Worm (Caenorhabditis elegans) whole organism, L1 larva: Measurements from ENCODE around the gene K02E11.6.

Experiments used
- C04F5.9 ChIP-seq: sonication (generic microtip); optimal IDR thresholded peaks from 2 replicates; lab custom pipeline; 2016; ENCODE audit warnings: missing genetic modification characterization, missing compliant biosample characterization
- C34B4.2 ChIP-seq: sonication (generic microtip); optimal IDR thresholded peaks from 2 replicates; lab custom pipeline; 2017; ENCODE audit warnings: mild to moderate bottlenecking, missing genetic modification characterization, missing compliant biosample characterization
- aha-1 ChIP-seq: fragments of 150-350 bp; optimal IDR thresholded peaks from 2 replicates; lab custom pipeline; 2014; ENCODE audit warnings: missing biosample characterization, missing genetic modification characterization
- blmp-1 ChIP-seq: fragments of 150-350 bp; optimal IDR thresholded peaks from 2 replicates; lab custom pipeline; 2014; ENCODE audit warnings: missing biosample characterization, missing genetic modification characterization
- ceh-63 ChIP-seq: fragments of 200-800 bp; sonication (Bioruptor generic); optimal IDR thresholded peaks from 2 replicates; lab custom pipeline; 2018; ENCODE audit warnings: mild to moderate bottlenecking, missing genetic modification characterization, missing compliant biosample characterization
- ceh-82 ChIP-seq, 3 experiments: fragments of 150-350 bp in 1 of 3; sonication (generic microtip) in 2 of 3; optimal IDR thresholded peaks; 2 replicates each; lab custom pipeline; 2014 to 2017; ENCODE audit warnings: missing biosample characterization in 3 of 3, missing genetic modification characterization in 3 of 3
- ceh-90 ChIP-seq: sonication (generic microtip); optimal IDR thresholded peaks from 2 replicates; lab custom pipeline; 2016; ENCODE audit warnings: missing genetic modification characterization, missing compliant biosample characterization
- efl-1 ChIP-seq, 4 experiments: fragments of 150-350 bp; optimal IDR thresholded peaks in 3 of 4; peaks in 1 of 4; 1 replicate in 1 of 4; 2 replicates in 3 of 4; lab custom pipeline; 2014; ENCODE audit warnings: missing biosample characterization in 2 of 4, missing genetic modification characterization in 2 of 4, missing genetic modification reagents in 2 of 4
- efl-3 ChIP-seq: fragments of 200-800 bp; sonication (Bioruptor generic); optimal IDR thresholded peaks from 2 replicates; lab custom pipeline; 2018; ENCODE audit warnings: mild to moderate bottlenecking, missing genetic modification characterization, missing compliant biosample characterization
- egl-13 ChIP-seq: sonication (generic microtip); optimal IDR thresholded peaks from 2 replicates; lab custom pipeline; 2016; ENCODE audit warnings: missing genotype, missing genetic modification reagents, missing genetic modification characterization, missing compliant biosample characterization
- elt-2 ChIP-seq: sonication (generic microtip); optimal IDR thresholded peaks from 2 replicates; lab custom pipeline; 2016; ENCODE audit warnings: missing genetic modification characterization, mild to moderate bottlenecking, inconsistent platforms, missing compliant biosample characterization, missing genetic modification reagents
- elt-3 ChIP-seq, 6 experiments: fragments of 150-350 bp in 1 of 6; sonication (generic microtip); optimal IDR thresholded peaks; 2 replicates each; lab custom pipeline; 2017 to 2018; ENCODE audit warnings: missing biosample characterization in 6 of 6, missing genetic modification characterization in 6 of 6, inconsistent platforms in 1 of 6
- ets-5 ChIP-seq: fragments of 200-800 bp; sonication (Bioruptor generic); IDR thresholded peaks from 2 replicates; pipeline ENCODE4 v1.3.6; 2022; ENCODE audit warnings: missing genetic modification characterization, missing compliant biosample characterization
- fkh-10 ChIP-seq: sonication (generic microtip); optimal IDR thresholded peaks from 2 replicates; lab custom pipeline; 2017; ENCODE audit warnings: missing biosample characterization, missing genetic modification reagents, missing genetic modification characterization
- hlh-17 ChIP-seq: fragments of 200-800 bp; sonication (Bioruptor generic); optimal IDR thresholded peaks from 2 replicates; lab custom pipeline; 2018; ENCODE audit warnings: missing genetic modification characterization, mild to moderate bottlenecking, missing compliant biosample characterization, moderate library complexity, borderline replicate concordance
- hlh-4 ChIP-seq: sonication (generic microtip); optimal IDR thresholded peaks from 2 replicates; lab custom pipeline; 2016; ENCODE audit warnings: mild to moderate bottlenecking, missing genetic modification characterization, missing compliant biosample characterization
- irx-1 ChIP-seq: sonication (generic microtip); optimal IDR thresholded peaks from 2 replicates; lab custom pipeline; 2016; ENCODE audit warnings: missing genetic modification characterization, missing compliant biosample characterization
- jun-1 ChIP-seq: fragments of 150-350 bp; optimal IDR thresholded peaks from 2 replicates; lab custom pipeline; 2014; ENCODE audit warnings: missing biosample characterization, missing genetic modification reagents, missing genetic modification characterization
- lin-13 ChIP-seq: fragments of 150-350 bp; optimal IDR thresholded peaks from 2 replicates; lab custom pipeline; 2014; ENCODE audit warnings: missing biosample characterization, missing genetic modification reagents, missing genetic modification characterization
- mdl-1 ChIP-seq, 2 experiments: fragments of 150-350 bp; optimal IDR thresholded peaks; 2 replicates each; lab custom pipeline; 2014 to 2017; ENCODE audit warnings: missing biosample characterization in 2 of 2, missing genetic modification characterization in 2 of 2, inconsistent platforms in 1 of 2
- mep-1 ChIP-seq: fragments of 150-350 bp; optimal IDR thresholded peaks from 2 replicates; lab custom pipeline; 2014; ENCODE audit warnings: missing biosample characterization, missing genetic modification characterization
- nhr-237 ChIP-seq: fragments of 150-350 bp; optimal IDR thresholded peaks from 2 replicates; lab custom pipeline; 2014; ENCODE audit warnings: missing biosample characterization, missing genetic modification characterization
- nhr-28 ChIP-seq: fragments of 150-350 bp; optimal IDR thresholded peaks from 2 replicates; lab custom pipeline; 2014; ENCODE audit warnings: missing biosample characterization, missing genetic modification characterization
- nhr-71 ChIP-seq: sonication (generic microtip); optimal IDR thresholded peaks from 2 replicates; lab custom pipeline; 2016; ENCODE audit warnings: mild to moderate bottlenecking, missing genetic modification characterization, moderate library complexity, missing compliant biosample characterization
- nhr-85 ChIP-seq: sonication (generic microtip); peaks from one replicate; lab custom pipeline; 2016; ENCODE audit warnings: missing genetic modification characterization, inconsistent platforms, missing compliant biosample characterization
- pag-3 ChIP-seq: sonication (generic microtip); optimal IDR thresholded peaks from 2 replicates; lab custom pipeline; 2017; ENCODE audit warnings: missing genetic modification characterization, mild to moderate bottlenecking, missing compliant biosample characterization, antibody characterized with exemption, borderline replicate concordance; ENCODE audit not compliant: insufficient read depth
- skn-1 ChIP-seq: fragments of 150-350 bp; optimal IDR thresholded peaks from 2 replicates; lab custom pipeline; 2014; ENCODE audit warnings: missing biosample characterization, missing genetic modification characterization
- snpc-4 ChIP-seq: fragments of 150-350 bp; optimal IDR thresholded peaks from 2 replicates; lab custom pipeline; 2014; ENCODE audit warnings: missing biosample characterization, missing genetic modification characterization
- tbx-2 ChIP-seq: sonication (generic microtip); optimal IDR thresholded peaks from 2 replicates; lab custom pipeline; 2016; ENCODE audit warnings: missing genetic modification characterization, missing compliant biosample characterization
- unc-130 ChIP-seq: fragments of 150-350 bp; optimal IDR thresholded peaks from 2 replicates; lab custom pipeline; 2017; ENCODE audit warnings: missing biosample characterization, missing genetic modification characterization, inconsistent platforms
- unc-30 ChIP-seq: sonication (generic microtip); optimal IDR thresholded peaks from 2 replicates; lab custom pipeline; 2017; ENCODE audit warnings: missing biosample characterization, missing genetic modification characterization
- unc-86 ChIP-seq: sonication (generic microtip); optimal IDR thresholded peaks from 2 replicates; lab custom pipeline; 2016; ENCODE audit warnings: missing genetic modification characterization, missing compliant biosample characterization
- unc-98 ChIP-seq: fragments of 200-800 bp; sonication (Bioruptor generic); IDR thresholded peaks from 2 replicates; pipeline ENCODE4 v1.3.6; 2022; ENCODE audit warnings: missing genetic modification characterization, missing compliant biosample characterization

The K02E11.6 gene

DNA sequence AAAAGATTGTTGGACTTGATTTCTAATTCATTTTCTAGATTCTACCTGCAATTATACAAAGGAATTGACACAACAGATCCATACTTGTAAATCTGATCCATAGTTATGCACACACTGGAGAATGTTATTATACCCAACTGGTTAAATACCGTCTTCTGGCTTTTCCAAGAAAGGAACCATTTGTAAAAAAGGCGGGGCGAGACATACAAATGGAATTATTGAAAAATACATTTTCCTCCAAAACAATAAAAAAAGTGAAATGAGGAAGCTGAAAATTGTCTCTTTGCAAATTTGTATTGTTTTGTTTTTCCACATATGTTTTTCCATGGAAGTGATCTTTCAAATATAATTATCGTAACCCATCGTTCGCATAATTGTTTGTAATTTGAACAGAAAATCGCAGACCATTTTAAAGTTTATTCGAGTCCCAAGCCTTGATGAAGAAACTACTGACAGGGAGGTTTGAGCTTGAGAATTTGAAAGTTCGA is 33.7 kb downstream of the K02E11.6 start, which contains the start of the genes srt-74 and F40G12.9:
Gene srt-74, minus strand, starts transcription at position 101 of the 488 bp plus-strand sequence.
Gene F40G12.9, plus strand, starts transcription at position 438 of the 488 bp plus-strand sequence.
- no peak for TF ChIP-seq elt-2 (tag; lab: Kevin White, UChicago)
- TF ChIP-seq nhr-71 (tag; lab: Kevin White, UChicago), result no peak
- no peak for TF ChIP-seq pag-3 (tag; lab: Kevin White, UChicago)
- TF ChIP-seq skn-1 (tag; lab: Kevin White, UChicago), result no peak
- no peak for TF ChIP-seq unc-130 (tag; lab: Kevin White, UChicago)
- TF ChIP-seq unc-30 (tag; lab: Kevin White, UChicago), result no peak
- TF ChIP-seq elt-3 (tag; optimal IDR thresholded peaks at IDR 0.05; lab: Kevin White, UChicago), result no peak
- TF ChIP-seq mep-1, result no peak
- no peak for TF ChIP-seq ceh-63 (GFP tag; lab: Kevin White, UChicago)
- no peak for TF ChIP-seq aha-1 (tag; lab: Kevin White, UChicago)

DNA sequence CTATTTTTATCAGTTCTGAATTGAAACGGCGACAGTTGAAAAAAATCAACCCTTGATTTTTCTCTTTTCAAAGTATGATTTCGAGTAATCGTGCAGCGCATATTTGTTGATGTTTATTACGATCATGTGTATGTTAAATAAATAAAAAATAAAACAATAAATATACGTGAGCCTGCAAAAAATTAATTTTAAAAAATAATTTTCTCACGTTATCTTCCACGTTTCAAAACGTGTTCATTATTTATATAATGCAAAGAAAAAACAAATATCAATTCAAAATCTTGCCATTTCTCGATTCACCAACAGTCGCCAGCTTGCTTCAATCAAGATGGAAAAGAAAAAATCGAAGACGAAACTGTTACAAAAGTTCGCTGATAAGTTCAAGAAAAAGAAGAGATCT is 34.6 kb downstream of the K02E11.6 start, which contains the start of gene F40G12.10:
Gene F40G12.10, plus strand, starts transcription at position 301 of the 400 bp plus-strand sequence.
- TF ChIP-seq nhr-28 (tag; lab: Kevin White, UChicago) (no peak), efl-1 (optimal IDR thresholded peaks at IDR 0.05; lab: Kevin White, UChicago) (no peak), efl-1 (GFP tag; optimal IDR thresholded peaks at IDR 0.05 in 1 of 2; lab: Kevin White, UChicago) (no peak), ceh-82 (tag; optimal IDR thresholded peaks at IDR 0.05; lab: Kevin White, UChicago) (no peak)

DNA sequence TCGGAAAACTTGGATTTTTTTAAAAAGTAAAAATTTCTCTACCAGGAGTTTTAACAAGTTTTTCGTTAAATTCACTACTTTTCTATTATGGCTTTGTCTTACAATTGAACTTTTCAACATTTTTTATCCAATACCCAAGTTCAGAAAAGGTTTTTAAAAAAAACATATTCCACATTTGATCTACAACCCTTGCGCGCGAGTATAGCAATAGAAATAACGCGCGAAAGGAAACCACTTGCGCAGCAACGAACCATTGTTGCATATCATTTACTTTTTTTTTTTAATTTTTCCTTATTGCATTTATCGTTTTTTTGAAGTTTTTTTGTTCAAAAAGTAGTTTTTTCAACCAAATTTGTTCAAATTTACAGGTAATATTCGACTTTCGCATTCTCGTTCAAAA is 37.2 kb downstream of the K02E11.6 start, which contains the start of gene F40G12.11:
Gene F40G12.11, plus strand, starts transcription at position 369 of the 400 bp plus-strand sequence.
- TF ChIP-seq ceh-90 (tag; lab: Kevin White, UChicago) (no peak), irx-1 (tag; lab: Kevin White, UChicago) (no peak), lin-13 (GFP tag; lab: Kevin White, UChicago) (no peak), hlh-17 (GFP tag; lab: Kevin White, UChicago) (no peak), C34B4.2 (no peak), efl-3 (GFP tag; lab: Kevin White, UChicago) (no peak), unc-98 (GFP tag; lab: Robert Waterston, UW) (no peak), tbx-2 (no peak), unc-86 (tag; lab: Kevin White, UChicago) (no peak), jun-1 (no peak), mdl-1 (tag; optimal IDR thresholded peaks at IDR 0.05; lab: Kevin White, UChicago) (no peak)
- TF ChIP-seq, all 84 proteins: peak for 0

DNA sequence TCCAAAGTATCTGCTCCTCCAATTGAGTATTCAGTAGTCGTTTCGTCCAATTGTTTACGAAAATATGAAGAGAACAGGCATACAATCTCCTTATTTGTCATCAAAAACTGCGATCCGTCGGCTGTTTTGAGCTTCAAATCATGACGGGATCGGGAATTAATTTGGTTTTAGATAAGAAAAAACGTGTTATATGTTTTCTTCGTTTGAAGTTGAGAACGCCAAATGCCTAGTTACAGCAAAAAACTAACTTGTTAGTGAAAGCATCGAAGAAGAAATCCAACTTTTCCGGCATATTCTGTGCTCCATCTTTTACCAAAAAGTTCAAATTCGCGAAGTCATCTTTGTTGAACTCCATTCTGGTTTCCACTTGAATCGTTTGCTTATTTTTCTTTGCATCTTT is 40.8 kb downstream of the K02E11.6 start, which contains the start of gene F14D7.1:
Gene F14D7.1, minus strand, starts transcription at position 101 of the 400 bp plus-strand sequence.
- TF ChIP-seq nhr-85 (tag; lab: Kevin White, UChicago), result no peak
- TF ChIP-seq, all 84 proteins: peak for 0

DNA sequence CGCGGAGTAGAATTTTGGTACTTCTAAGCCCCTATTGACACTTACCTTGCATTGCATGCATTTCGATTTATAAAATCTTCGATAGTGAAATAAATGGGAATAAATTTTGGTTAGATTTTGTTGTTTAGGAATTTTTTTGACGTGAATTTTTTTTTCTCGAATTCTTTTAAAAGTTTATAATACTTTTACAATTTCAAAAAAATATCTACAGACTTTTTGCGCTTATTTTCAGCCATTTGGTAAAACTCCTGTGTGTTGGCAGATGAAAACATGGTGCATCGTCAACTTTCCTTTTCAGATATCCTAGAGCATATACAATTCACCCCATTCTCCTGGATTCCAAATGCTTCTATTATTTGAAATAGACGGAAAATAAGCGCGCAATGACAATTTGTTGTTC is 42.0 kb downstream of the K02E11.6 start, which contains the start of gene F14D7.18:
Gene F14D7.18, minus strand, starts transcription at position 101 of the 400 bp plus-strand sequence.
- no peak for TF ChIP-seq egl-13 (tag; lab: Kevin White, UChicago)
- TF ChIP-seq nhr-237 (tag; lab: Kevin White, UChicago), result no peak
- TF ChIP-seq jun-1, result no peak
- no peak for TF ChIP-seq mep-1
- no peak for TF ChIP-seq fkh-10 (GFP tag; lab: Kevin White, UChicago)
- TF ChIP-seq blmp-1 (tag; lab: Kevin White, UChicago), result no peak
- TF ChIP-seq unc-30 (tag; lab: Kevin White, UChicago), result no peak
- no peak for TF ChIP-seq elt-2 (tag; lab: Kevin White, UChicago)

DNA sequence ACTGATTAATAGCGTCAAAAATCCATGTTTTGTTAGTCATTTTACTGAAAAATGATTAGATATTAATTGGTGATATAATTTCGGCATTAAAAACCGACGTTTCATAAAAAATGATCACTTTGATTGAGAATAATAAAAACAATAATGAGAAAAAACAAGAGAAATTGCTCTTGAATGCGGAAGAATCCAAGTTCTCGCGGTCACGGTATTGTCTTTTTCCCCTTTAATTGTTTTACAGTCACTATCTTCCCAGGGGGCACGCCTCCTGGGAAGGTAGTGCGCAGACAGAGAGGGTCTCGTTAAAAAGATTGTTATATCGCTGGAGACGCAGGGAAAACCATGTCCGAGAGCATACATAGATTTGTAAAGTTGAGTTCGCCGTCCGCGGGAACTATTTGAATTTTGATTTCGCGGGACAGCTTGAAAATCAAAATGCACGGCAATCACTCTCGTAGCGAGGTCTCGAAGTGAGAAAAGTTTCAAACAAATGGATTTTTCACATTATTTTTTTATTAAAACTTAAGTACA is 45.1 kb downstream of the K02E11.6 start, which contains the start of gene F14D7.2:
Gene F14D7.2, minus strand, starts transcription at position 51 of the 528 bp plus-strand sequence.
- TF ChIP-seq jun-1 (no peak), snpc-4 (tag; lab: Kevin White, UChicago) (no peak), hlh-4 (tag; lab: Kevin White, UChicago) (no peak), ets-5 (no peak), C04F5.9 (tag; lab: Kevin White, UChicago) (no peak)
